Worm (Caenorhabditis elegans) whole organism, L3 larva: ENCODE data around the gene sulp-4.

Source experiments
- R02D3.7 ChIP-seq: fragments of 150-350 bp; optimal IDR thresholded peaks from 2 replicates; lab custom pipeline; 2014; ENCODE audit warnings: missing biosample characterization, missing genetic modification characterization
- aly-2 ChIP-seq: fragments of 150-350 bp; optimal IDR thresholded peaks from 2 replicates; lab custom pipeline; 2014; ENCODE audit warnings: missing biosample characterization, missing genetic modification characterization
- ama-1 ChIP-seq: fragments of 150-350 bp; optimal IDR thresholded peaks from 2 replicates; lab custom pipeline; 2018
- ceh-16 ChIP-seq: sonication (generic microtip); optimal IDR thresholded peaks from 2 replicates; lab custom pipeline; 2017; ENCODE audit warnings: missing biosample characterization, missing genetic modification characterization
- ceh-82 ChIP-seq: fragments of 150-350 bp; optimal IDR thresholded peaks from 2 replicates; lab custom pipeline; 2014; ENCODE audit warnings: missing biosample characterization, missing genetic modification characterization
- ceh-9 ChIP-seq: sonication (generic microtip); optimal IDR thresholded peaks from 2 replicates; lab custom pipeline; 2018; ENCODE audit warnings: missing biosample characterization, missing genetic modification characterization
- daf-12 ChIP-seq: fragments of 150-350 bp; optimal IDR thresholded peaks from 2 replicates; lab custom pipeline; 2014; ENCODE audit warnings: missing biosample characterization, missing genetic modification reagents, missing genetic modification characterization
- egl-27 ChIP-seq: sonication (generic microtip); optimal IDR thresholded peaks from 4 replicates; lab custom pipeline; 2017; ENCODE audit warnings: missing biosample characterization, missing genetic modification reagents, missing genetic modification characterization
- elt-2 ChIP-seq: sonication (generic microtip); optimal IDR thresholded peaks from 2 replicates; lab custom pipeline; 2016; ENCODE audit warnings: missing genetic modification reagents, mild to moderate bottlenecking, missing genetic modification characterization, missing compliant biosample characterization
- eor-1 ChIP-seq, 2 experiments: fragments of 150-350 bp; optimal IDR thresholded peaks; 2 replicates each; lab custom pipeline; 2014 to 2018; ENCODE audit warnings: missing biosample characterization in 2 of 2, missing genetic modification characterization in 2 of 2
- fkh-2 ChIP-seq: fragments of 150-350 bp; optimal IDR thresholded peaks from 2 replicates; lab custom pipeline; 2014; ENCODE audit warnings: missing biosample characterization, missing genetic modification reagents, missing genetic modification characterization
- hmg-11 ChIP-seq: sonication (generic microtip); optimal IDR thresholded peaks from 2 replicates; lab custom pipeline; 2016; ENCODE audit warnings: missing genetic modification characterization, missing compliant biosample characterization
- jun-1 ChIP-seq: fragments of 150-350 bp; optimal IDR thresholded peaks from 2 replicates; lab custom pipeline; 2014; ENCODE audit warnings: missing biosample characterization, missing genetic modification reagents, missing genetic modification characterization
- lin-15B ChIP-seq: fragments of 150-350 bp; optimal IDR thresholded peaks from 2 replicates; lab custom pipeline; 2014; ENCODE audit warnings: missing biosample characterization, missing genetic modification characterization
- lin-39 ChIP-seq: fragments of 150-350 bp; optimal IDR thresholded peaks from 2 replicates; lab custom pipeline; 2018; ENCODE audit warnings: missing biosample characterization, missing genetic modification reagents, missing genetic modification characterization
- mdl-1 ChIP-seq: fragments of 150-350 bp; optimal IDR thresholded peaks from 2 replicates; lab custom pipeline; 2014; ENCODE audit warnings: missing biosample characterization, missing genetic modification characterization
- mml-1 ChIP-seq: fragments of 150-350 bp; sonication (generic microtip); optimal IDR thresholded peaks from 3 replicates; lab custom pipeline; 2014; ENCODE audit warnings: missing biosample characterization, missing genetic modification characterization
- nfya-1 ChIP-seq: sonication (generic microtip); optimal IDR thresholded peaks from 2 replicates; lab custom pipeline; 2017; ENCODE audit warnings: missing genetic modification characterization, mild to moderate bottlenecking, missing compliant biosample characterization, antibody characterized with exemption, moderate library complexity; ENCODE audit not compliant: insufficient read depth
- nhr-11 ChIP-seq: fragments of 150-350 bp; optimal IDR thresholded peaks from 2 replicates; lab custom pipeline; 2014; ENCODE audit warnings: missing biosample characterization, missing genetic modification characterization
- nhr-12 ChIP-seq: fragments of 150-350 bp; optimal IDR thresholded peaks from 2 replicates; lab custom pipeline; 2014; ENCODE audit warnings: missing biosample characterization, missing genetic modification characterization
- nhr-23 ChIP-seq: fragments of 150-350 bp; optimal IDR thresholded peaks from 2 replicates; lab custom pipeline; 2014; ENCODE audit warnings: missing biosample characterization, missing genetic modification reagents, missing genetic modification characterization
- nhr-237 ChIP-seq: fragments of 150-350 bp; optimal IDR thresholded peaks from 2 replicates; lab custom pipeline; 2014; ENCODE audit warnings: missing biosample characterization, missing genetic modification characterization
- nhr-25 ChIP-seq: sonication (generic microtip); optimal IDR thresholded peaks from 2 replicates; lab custom pipeline; 2017; ENCODE audit warnings: missing biosample characterization, missing genetic modification characterization
- nhr-28 ChIP-seq: fragments of 150-350 bp; optimal IDR thresholded peaks from 2 replicates; lab custom pipeline; 2014; ENCODE audit warnings: missing biosample characterization, missing genetic modification characterization
- nhr-76 ChIP-seq: fragments of 150-350 bp; sonication (generic microtip); optimal IDR thresholded peaks from 5 replicates; lab custom pipeline; 2014; ENCODE audit warnings: missing biosample characterization, missing genetic modification characterization
- nhr-77 ChIP-seq: fragments of 150-350 bp; optimal IDR thresholded peaks from 2 replicates; lab custom pipeline; 2014; ENCODE audit warnings: missing biosample characterization, missing genetic modification characterization
- pqm-1 ChIP-seq: fragments of 150-350 bp; optimal IDR thresholded peaks from 2 replicates; lab custom pipeline; 2017; ENCODE audit warnings: missing biosample characterization, missing genetic modification characterization, inconsistent platforms
- sea-2 ChIP-seq: fragments of 150-350 bp; sonication (generic microtip); optimal IDR thresholded peaks from 4 replicates; lab custom pipeline; 2014; ENCODE audit warnings: missing biosample characterization, missing genetic modification reagents, missing genetic modification characterization
- skn-1 ChIP-seq: fragments of 150-350 bp; optimal IDR thresholded peaks from 2 replicates; lab custom pipeline; 2014; ENCODE audit warnings: missing biosample characterization, missing genetic modification characterization
- snpc-4 ChIP-seq: fragments of 150-350 bp; optimal IDR thresholded peaks from 2 replicates; lab custom pipeline; 2014; ENCODE audit warnings: missing biosample characterization, missing genetic modification characterization
- tbx-2 ChIP-seq: sonication (generic microtip); optimal IDR thresholded peaks from 2 replicates; lab custom pipeline; 2016; ENCODE audit warnings: mild to moderate bottlenecking, missing genetic modification characterization, missing compliant biosample characterization
- unc-39 ChIP-seq: sonication (generic microtip); optimal IDR thresholded peaks from 4 replicates; lab custom pipeline; 2017; ENCODE audit warnings: missing biosample characterization, missing genetic modification characterization
- zag-1 ChIP-seq: fragments of 150-350 bp; optimal IDR thresholded peaks from 2 replicates; lab custom pipeline; 2014; ENCODE audit warnings: missing biosample characterization, missing genetic modification characterization
- ztf-11 ChIP-seq: fragments of 150-350 bp; optimal IDR thresholded peaks from 2 replicates; lab custom pipeline; 2014; ENCODE audit warnings: missing biosample characterization, missing genetic modification characterization
- ztf-4 ChIP-seq: fragments of 150-350 bp; optimal IDR thresholded peaks from 2 replicates; lab custom pipeline; 2014; ENCODE audit warnings: missing biosample characterization, missing genetic modification characterization

The sulp-4 gene

DNA sequence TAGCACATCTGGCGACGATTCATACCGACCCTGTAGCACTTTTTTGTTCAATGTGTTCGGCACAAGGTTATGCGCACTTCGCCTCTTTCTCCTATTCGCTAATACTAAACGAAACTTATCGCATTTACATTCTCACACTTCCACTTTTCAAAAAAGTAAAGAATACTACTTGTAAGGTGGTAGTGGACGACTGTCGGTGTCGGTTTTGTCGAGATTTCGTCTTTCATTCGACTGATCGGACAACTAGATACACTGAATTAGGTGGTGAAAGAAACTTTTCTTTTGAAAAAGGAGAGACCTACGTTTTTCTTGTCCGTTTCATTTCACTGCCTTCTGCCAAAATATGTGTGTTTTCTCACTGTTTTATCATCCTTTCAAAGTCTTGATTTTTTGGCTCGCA lies 22.4 kb downstream of the sulp-4 start:
- TF ChIP-seq nhr-25 (tag; lab: Kevin White, UChicago) (peak; percentile 19), aly-2 (tag; lab: Kevin White, UChicago) (no peak)

DNA sequence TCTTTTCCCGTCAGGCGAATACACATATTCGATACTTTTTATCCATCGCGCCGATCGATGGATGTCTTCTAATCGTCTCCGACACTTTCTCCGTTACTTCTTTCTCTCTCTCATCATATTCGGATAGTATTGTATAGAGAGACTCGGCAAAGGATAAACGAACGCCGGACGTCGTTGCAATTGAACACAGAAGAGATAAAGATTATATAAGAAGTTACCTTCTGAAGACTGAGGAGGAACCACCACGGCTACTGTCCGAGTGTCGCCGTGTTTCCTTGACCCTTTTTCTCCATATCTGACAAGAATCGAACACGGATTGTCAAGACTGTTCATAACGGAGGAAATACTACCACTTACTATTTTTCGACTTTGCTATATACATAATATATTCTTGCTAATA lies 24.0 kb downstream of the sulp-4 start, which contains the start of gene sma-1:
Gene sma-1, plus strand, starts transcription at position 301 of the 400 bp plus-strand sequence.
- TF ChIP-seq lin-39 (tag; lab: Kevin White, UChicago), result no peak
- TF ChIP-seq R02D3.7 (tag; lab: Kevin White, UChicago), result no peak
- TF ChIP-seq tbx-2, result no peak

- TF ChIP-seq ceh-16 (tag; lab: Kevin White, UChicago) (no peak), nhr-237 (tag; lab: Kevin White, UChicago) (no peak), elt-2 (tag; lab: Kevin White, UChicago) (peak; percentile 84), pqm-1 (peak; percentile 72), fkh-2 (tag; lab: Kevin White, UChicago) (no peak), ztf-4 (tag; lab: Kevin White, UChicago) (no peak)
Measured at ce11 chrV:11900127-11900526, 25.0 kb downstream of the sulp-4 start.

DNA sequence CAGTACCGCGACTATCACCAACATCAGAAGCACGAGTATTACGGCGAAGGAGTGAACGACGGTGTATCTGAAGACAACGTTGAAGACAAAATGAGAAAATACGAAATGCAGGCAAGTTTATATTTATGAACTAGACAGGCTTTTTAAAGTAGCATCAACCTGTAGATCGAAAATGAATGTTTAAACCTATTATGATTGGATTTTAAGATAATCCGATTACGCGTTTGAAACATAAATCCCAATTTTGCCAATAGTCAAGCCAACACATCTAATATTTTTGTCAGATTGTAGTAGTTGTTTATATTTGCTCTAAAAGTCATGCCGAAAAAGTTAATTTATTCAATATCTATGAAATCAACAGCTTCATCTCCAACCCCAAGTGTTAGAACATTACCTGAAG lies 26.1 kb downstream of the sulp-4 start:
- TF ChIP-seq nhr-28 (tag; lab: Kevin White, UChicago), result no peak
- no peak for TF ChIP-seq skn-1 (tag; lab: Kevin White, UChicago)
- TF ChIP-seq nhr-76, result no peak
- TF ChIP-seq R02D3.7 (tag; lab: Kevin White, UChicago), result no peak
- TF ChIP-seq nfya-1 (tag; lab: Kevin White, UChicago), result no peak
- no peak for TF ChIP-seq nhr-23 (tag; lab: Kevin White, UChicago)
- TF ChIP-seq lin-15B (tag; lab: Kevin White, UChicago), result no peak
- TF ChIP-seq mdl-1 (tag; lab: Kevin White, UChicago), result no peak
- TF ChIP-seq nhr-11 (tag; lab: Kevin White, UChicago), result no peak
- TF ChIP-seq ceh-9 (tag; lab: Kevin White, UChicago), result no peak
- no peak for TF ChIP-seq unc-39 (tag; lab: Kevin White, UChicago)
- TF ChIP-seq daf-12, result no peak
- no peak for TF ChIP-seq nhr-25 (tag; lab: Kevin White, UChicago)
- no peak for TF ChIP-seq mml-1 (tag; lab: Kevin White, UChicago)
- TF ChIP-seq nhr-237 (tag; lab: Kevin White, UChicago), result no peak
- no peak for TF ChIP-seq tbx-2
- no peak for TF ChIP-seq ztf-11 (tag; lab: Kevin White, UChicago)
- no peak for TF ChIP-seq egl-27 (tag; lab: Kevin White, UChicago)

DNA sequence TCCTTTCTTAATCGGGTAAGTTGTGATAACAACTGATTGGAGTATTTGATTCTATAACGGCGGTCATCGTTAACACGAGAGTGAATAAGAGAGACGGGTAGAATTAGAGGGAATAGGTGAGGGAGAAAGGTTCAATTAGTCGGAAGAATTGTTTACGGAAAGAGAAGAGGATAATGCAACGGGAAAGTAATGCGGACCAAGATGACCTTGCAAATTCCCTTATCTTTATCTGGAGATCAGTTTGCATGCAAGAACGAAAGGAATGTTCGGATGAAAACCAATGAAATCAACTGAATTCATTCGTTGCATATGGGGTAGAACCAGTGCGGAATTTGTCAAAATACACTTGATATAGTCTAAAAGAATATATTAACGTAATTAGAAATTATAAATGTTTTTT lies 27.0 kb downstream of the sulp-4 start:
- TF ChIP-seq ama-1 (lab: Kevin White, UChicago) (no peak), eor-1 (tag; optimal IDR thresholded peaks at IDR 0.05; lab: Kevin White, UChicago) (no peak), lin-39 (tag; lab: Kevin White, UChicago) (no peak), nhr-12 (tag; lab: Kevin White, UChicago) (no peak), nhr-23 (tag; lab: Kevin White, UChicago) (no peak), sea-2 (GFP tag; lab: Kevin White, UChicago) (no peak), R02D3.7 (tag; lab: Kevin White, UChicago) (no peak), ceh-82 (tag; lab: Kevin White, UChicago) (no peak), lin-15B (tag; lab: Kevin White, UChicago) (no peak), jun-1 (tag; lab: Kevin White, UChicago) (no peak), snpc-4 (tag; lab: Kevin White, UChicago) (no peak), nhr-77 (tag; lab: Kevin White, UChicago) (no peak), fkh-2 (tag; lab: Kevin White, UChicago) (no peak), nhr-237 (tag; lab: Kevin White, UChicago) (no peak), zag-1 (tag; lab: Kevin White, UChicago) (no peak), tbx-2 (no peak), hmg-11 (tag; lab: Kevin White, UChicago) (no peak), aly-2 (tag; lab: Kevin White, UChicago) (no peak)
